Worm (Caenorhabditis elegans): ENCODE results near the gene toe-2.
A peak's percentile ranks its signal among the peaks of the same experiment; 100 is the strongest.

The toe-2 gene

DNA sequence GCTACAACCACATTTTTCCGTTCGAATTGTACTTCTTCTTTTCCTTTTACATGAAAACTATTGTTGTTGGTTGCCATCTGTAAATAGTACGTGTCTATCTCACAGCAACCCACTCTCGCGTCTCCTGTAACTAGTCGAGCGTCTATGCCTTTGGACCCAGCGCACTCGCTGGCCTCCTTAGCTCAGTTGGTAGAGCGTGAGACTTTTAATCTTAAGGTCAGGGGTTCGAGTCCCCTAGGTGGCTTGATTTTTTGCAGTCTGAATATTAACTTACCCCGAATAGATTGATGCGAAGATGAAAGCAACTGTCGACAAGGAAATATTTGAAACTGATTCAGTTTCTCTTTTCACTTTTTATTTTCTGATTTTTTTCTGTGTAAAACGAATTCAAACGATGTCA, 43.9 kb upstream of the toe-2 start, which contains the start of gene mpz-3 (continued):
- TF ChIP-seq mef-2 (tag; optimal IDR thresholded peaks at IDR 0.05), result no peak
- TF ChIP-seq mep-1 (tag; optimal IDR thresholded peaks at IDR 0.05), result peak; percentile 51
- no peak for TF ChIP-seq unc-130 (tag; optimal IDR thresholded peaks at IDR 0.05)
- TF ChIP-seq snu-23 (GFP tag; optimal IDR thresholded peaks at IDR 0.05), result peak; percentile 70
- no peak for TF ChIP-seq pqm-1 (tag; optimal IDR thresholded peaks at IDR 0.05)
- TF ChIP-seq unc-86 (tag; optimal IDR thresholded peaks at IDR 0.05), result no peak
- no peak for TF ChIP-seq ztf-4 (tag; optimal IDR thresholded peaks at IDR 0.05)
- TF ChIP-seq C16A3.4 (tag; optimal IDR thresholded peaks at IDR 0.05), result peak; percentile 13
- peak; percentile 31 for TF ChIP-seq nhr-77 (tag; optimal IDR thresholded peaks at IDR 0.05)
- TF ChIP-seq lsy-2 (tag; optimal IDR thresholded peaks at IDR 0.05), result peak; percentile 21 to 55
- no peak for TF ChIP-seq efl-3 (GFP tag; optimal IDR thresholded peaks at IDR 0.05)
- no peak for TF ChIP-seq ama-1 (optimal IDR thresholded peaks at IDR 0.05)
- peak; percentile 20 for TF ChIP-seq skn-1 (tag; optimal IDR thresholded peaks at IDR 0.05)
- TF ChIP-seq tlp-1 (tag; optimal IDR thresholded peaks at IDR 0.05), result no peak
- TF ChIP-seq zag-1 (tag; optimal IDR thresholded peaks at IDR 0.05), result no peak
- TF ChIP-seq dsc-1 (tag; optimal IDR thresholded peaks at IDR 0.05), result peak; percentile 34
- no peak for TF ChIP-seq unc-30 (tag; optimal IDR thresholded peaks at IDR 0.05)
- peak; percentile 7 for TF ChIP-seq blmp-1 (tag; optimal IDR thresholded peaks at IDR 0.05)
- no peak for TF ChIP-seq lin-39 (tag; optimal IDR thresholded peaks at IDR 0.05)
- no peak for TF ChIP-seq hlh-17 (GFP tag; optimal IDR thresholded peaks at IDR 0.05; ENCODE audit: borderline replicate concordance)
- no peak for TF ChIP-seq sptf-1 (tag; optimal IDR thresholded peaks at IDR 0.05)
- peak; percentile 15 for TF ChIP-seq tbx-2 (tag; optimal IDR thresholded peaks at IDR 0.05)
- TF ChIP-seq rnt-1 (tag; optimal IDR thresholded peaks at IDR 0.05), result peak; percentile 56
- peak; percentile 45 for TF ChIP-seq swsn-7 (tag; optimal IDR thresholded peaks at IDR 0.05)
- peak; percentile 49 for TF ChIP-seq nhr-71 (tag; optimal IDR thresholded peaks at IDR 0.05)
- no peak for TF ChIP-seq Y116A8C.19 (tag; optimal IDR thresholded peaks at IDR 0.05; ENCODE audit: borderline replicate concordance)
- TF ChIP-seq lin-35 (GFP tag; optimal IDR thresholded peaks at IDR 0.05), result peak; percentile 22 to 59
- no peak for TF ChIP-seq hlh-4 (tag; optimal IDR thresholded peaks at IDR 0.05)
- TF ChIP-seq sox-4 (tag; optimal IDR thresholded peaks at IDR 0.05), result no peak
- no peak for TF ChIP-seq elt-3 (tag; optimal IDR thresholded peaks at IDR 0.05)
- peak; percentile 58 for TF ChIP-seq nhr-19 (GFP tag; conservative IDR thresholded peaks at IDR 0.05)
- TF ChIP-seq pag-3 (tag; optimal IDR thresholded peaks at IDR 0.05; ENCODE audit: borderline replicate concordance, insufficient read depth), result no peak
- peak; percentile 51 for TF ChIP-seq nhr-20 (tag; optimal IDR thresholded peaks at IDR 0.05)
- no peak for TF ChIP-seq C04F5.9 (tag; optimal IDR thresholded peaks at IDR 0.05)

DNA sequence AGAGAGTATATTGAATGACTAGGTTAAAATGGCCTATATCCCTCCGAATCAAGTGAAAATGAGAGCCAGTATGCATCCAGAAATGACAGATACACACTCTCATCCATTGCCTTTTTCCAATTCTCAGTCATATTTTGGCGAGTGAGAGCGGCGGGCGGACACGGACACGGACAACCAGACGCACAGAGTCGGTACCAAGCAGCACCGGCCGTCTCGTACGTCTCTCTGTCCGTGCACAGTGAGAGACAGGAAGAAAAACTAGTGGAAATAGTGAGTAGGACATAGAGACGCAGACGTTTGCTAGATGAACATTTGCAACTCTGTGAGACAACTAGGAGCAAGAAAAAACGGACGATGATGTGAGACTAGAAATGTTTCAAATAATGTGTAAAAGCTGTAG, 42.1 kb upstream of the toe-2 start:
- TF ChIP-seq fkh-8 (tag; optimal IDR thresholded peaks at IDR 0.05), result peak; percentile 35
- TF ChIP-seq lin-14 (GFP tag; optimal IDR thresholded peaks at IDR 0.05), result peak; percentile 78
- peak in 1 of 2 experiments; percentile 14 for TF ChIP-seq lsy-2 (tag; optimal IDR thresholded peaks at IDR 0.05)
- peak; percentile 50 for TF ChIP-seq blmp-1 (tag; optimal IDR thresholded peaks at IDR 0.05)
- TF ChIP-seq mef-2 (tag; optimal IDR thresholded peaks at IDR 0.05), result no peak
- TF ChIP-seq hlh-4 (tag; optimal IDR thresholded peaks at IDR 0.05), result no peak
- peak; percentile 26 for TF ChIP-seq jun-1 (tag; optimal IDR thresholded peaks at IDR 0.05)
- TF ChIP-seq ceh-82 (tag; optimal IDR thresholded peaks at IDR 0.05), result peak in 1 of 3 experiments; percentile 14
- peak; percentile 14 for TF ChIP-seq dsc-1 (tag; optimal IDR thresholded peaks at IDR 0.05)
- TF ChIP-seq rnt-1 (tag; optimal IDR thresholded peaks at IDR 0.05), result peak; percentile 11
- TF ChIP-seq efl-1 (optimal IDR thresholded peaks at IDR 0.05), result peak; percentile 24 to 40
- peak; percentile 16 to 89 for TF ChIP-seq efl-1 (GFP tag; optimal IDR thresholded peaks at IDR 0.05 in 1 of 2)
- TF ChIP-seq snu-23 (GFP tag; optimal IDR thresholded peaks at IDR 0.05), result peak; percentile 12
- TF ChIP-seq fkh-10 (GFP tag; optimal IDR thresholded peaks at IDR 0.05), result peak; percentile 44
- TF ChIP-seq unc-98 (GFP tag; IDR thresholded peaks at IDR 0.05), result no peak
- no peak for TF ChIP-seq ztf-4 (tag; optimal IDR thresholded peaks at IDR 0.05)
